Fruit fly (Drosophila melanogaster) whole organism, embryonic: Measurements from ENCODE around the gene ftz-f1.

Experiments
- Asciz ChIP-seq: fragments of 200-800 bp; sonication (Bioruptor generic); optimal IDR thresholded peaks from 2 replicates; lab custom pipeline; 2017; ENCODE audit warnings: missing biosample characterization, mild to moderate bottlenecking, missing genetic modification characterization, missing genetic modification reagents
- Atf6 ChIP-seq: fragments of 200-800 bp; sonication (Bioruptor generic); IDR thresholded peaks from 2 replicates; pipeline ENCODE4 v1.3.6; 2022; ENCODE audit warnings: missing biosample characterization, missing genetic modification characterization
- BEAF-32 ChIP-seq: fragments of 200-800 bp; sonication (Bioruptor generic); optimal IDR thresholded peaks from 3 replicates; lab custom pipeline; 2017; ENCODE audit warnings: missing biosample characterization, missing genetic modification characterization, mild to moderate bottlenecking, moderate library complexity, missing genetic modification reagents
- CG10979 ChIP-seq: fragments of 200-800 bp; sonication (Bioruptor generic); optimal IDR thresholded peaks from 2 replicates; lab custom pipeline; 2018; ENCODE audit warnings: missing biosample characterization, mild to moderate bottlenecking, missing genetic modification characterization, moderate library complexity
- CG11398 ChIP-seq: fragments of 200-800 bp; sonication (Bioruptor generic); optimal IDR thresholded peaks from 2 replicates; lab custom pipeline; 2016; ENCODE audit warnings: missing biosample characterization, missing genetic modification characterization
- CG11504 ChIP-seq: fragments of 200-800 bp; sonication (Bioruptor generic); optimal IDR thresholded peaks from 3 replicates; lab custom pipeline; 2019; ENCODE audit warnings: missing biosample characterization, mild to moderate bottlenecking, missing genetic modification characterization, moderate library complexity
- CG11560 ChIP-seq: fragments of 200-800 bp; sonication (Bioruptor generic); IDR thresholded peaks from 3 replicates; pipeline ENCODE4 v1.3.6; 2022; ENCODE audit warnings: missing biosample characterization, missing genetic modification characterization
- CG11695 ChIP-seq: fragments of 200-800 bp; sonication (Bioruptor generic); IDR thresholded peaks from 3 replicates; pipeline ENCODE4 v1.3.6; 2022; ENCODE audit warnings: missing biosample characterization, missing genetic modification characterization
- CG12071 ChIP-seq: fragments of 200-800 bp; sonication (Bioruptor generic); optimal IDR thresholded peaks from 3 replicates; lab custom pipeline; 2018; ENCODE audit warnings: missing biosample characterization, mild to moderate bottlenecking, missing genetic modification characterization
- CG12744 ChIP-seq: fragments of 200-800 bp; sonication (Bioruptor generic); optimal IDR thresholded peaks from 2 replicates; lab custom pipeline; 2016; ENCODE audit warnings: missing biosample characterization, missing genetic modification characterization
- CG15514 ChIP-seq: fragments of 200-800 bp; sonication (Bioruptor generic); optimal IDR thresholded peaks from 3 replicates; lab custom pipeline; 2017; ENCODE audit warnings: missing biosample characterization, missing genetic modification characterization, mild to moderate bottlenecking, moderate library complexity, missing genetic modification reagents
- CG15696 ChIP-seq: fragments of 200-800 bp; sonication (Bioruptor generic); optimal IDR thresholded peaks from 2 replicates; lab custom pipeline; 2019; ENCODE audit warnings: missing biosample characterization, mild to moderate bottlenecking, missing genetic modification characterization, moderate library complexity
- CG17361 ChIP-seq: fragments of 200-800 bp; sonication (Bioruptor generic); IDR thresholded peaks from 3 replicates; pipeline ENCODE4 v1.3.6; 2022; ENCODE audit warnings: missing biosample characterization, missing genetic modification characterization
- CG17829 ChIP-seq: fragments of 200-800 bp; optimal IDR thresholded peaks from 2 replicates; lab custom pipeline; 2019; ENCODE audit warnings: missing biosample characterization, mild to moderate bottlenecking, missing genetic modification characterization, moderate library complexity
- CG18011 ChIP-seq: fragments of 200-800 bp; sonication (Bioruptor generic); optimal IDR thresholded peaks from 2 replicates; lab custom pipeline; 2017; ENCODE audit warnings: missing biosample characterization, missing genetic modification characterization, mild to moderate bottlenecking, moderate library complexity, missing genotype
- CG30020 ChIP-seq: fragments of 200-800 bp; optimal IDR thresholded peaks from 2 replicates; lab custom pipeline; 2019; ENCODE audit warnings: missing biosample characterization, mild to moderate bottlenecking, missing genetic modification characterization, moderate library complexity
- CG4617 ChIP-seq: fragments of 200-800 bp; sonication (Bioruptor generic); optimal IDR thresholded peaks from 3 replicates; lab custom pipeline; 2016; ENCODE audit warnings: missing biosample characterization, missing genetic modification characterization, borderline replicate concordance
- CG4820 ChIP-seq: fragments of 200-800 bp; sonication (Bioruptor generic); optimal IDR thresholded peaks from 3 replicates; lab custom pipeline; 2016; ENCODE audit warnings: missing biosample characterization, missing genetic modification characterization
- CG8388 ChIP-seq: fragments of 200-800 bp; sonication (Bioruptor generic); optimal IDR thresholded peaks from 2 replicates; lab custom pipeline; 2019; ENCODE audit warnings: missing biosample characterization, mild to moderate bottlenecking, missing genetic modification characterization, moderate library complexity
- Eip74EF ChIP-seq, 2 experiments: fragments of 200-800 bp in 1 of 2; fragments of >200 bp in 1 of 2; sonication (Bioruptor generic) in 1 of 2; optimal IDR thresholded peaks; 2 replicates each; lab custom pipeline; 2017 to 2019; ENCODE audit warnings: missing biosample characterization in 2 of 2, missing genetic modification characterization in 2 of 2, mild to moderate bottlenecking in 1 of 2, moderate library complexity in 1 of 2
- Fer1 ChIP-seq: fragments of 200-800 bp; sonication (Bioruptor generic); optimal IDR thresholded peaks from 2 replicates; lab custom pipeline; 2017; ENCODE audit warnings: missing biosample characterization, mild to moderate bottlenecking, missing genetic modification characterization
- Hey ChIP-seq: fragments of 200-800 bp; sonication (Bioruptor generic); optimal IDR thresholded peaks from 3 replicates; lab custom pipeline; 2018; ENCODE audit warnings: missing biosample characterization, mild to moderate bottlenecking, missing genetic modification characterization
- HmgZ ChIP-seq: fragments of 200-800 bp; sonication (Bioruptor generic); optimal IDR thresholded peaks from 2 replicates; lab custom pipeline; 2018; ENCODE audit warnings: missing biosample characterization, mild to moderate bottlenecking, missing genetic modification characterization
- Hsf ChIP-seq: fragments of 200-800 bp; sonication (Bioruptor generic); optimal IDR thresholded peaks from 3 replicates; lab custom pipeline; 2016; ENCODE audit warnings: missing biosample characterization, missing genetic modification characterization
- Jarid2 ChIP-seq: fragments of 200-800 bp; sonication (Bioruptor generic); optimal IDR thresholded peaks from 3 replicates; lab custom pipeline; 2017; ENCODE audit warnings: mild to moderate bottlenecking, missing biosample characterization, missing genetic modification reagents, missing genetic modification characterization
- Mrtf ChIP-seq: fragments of 200-800 bp; sonication (Bioruptor generic); IDR thresholded peaks from 3 replicates; pipeline ENCODE4 v1.3.6; 2022; ENCODE audit warnings: missing biosample characterization, missing genetic modification characterization
- Nf-YA ChIP-seq: fragments of 200-800 bp; sonication (Bioruptor generic); IDR thresholded peaks from 2 replicates; pipeline ENCODE4 v1.3.6; 2022; ENCODE audit warnings: missing biosample characterization, missing genetic modification characterization
- Sry-δ ChIP-seq: fragments of 200-800 bp; sonication (Bioruptor generic); optimal IDR thresholded peaks from 2 replicates; lab custom pipeline; 2016; ENCODE audit warnings: missing biosample characterization, missing genetic modification characterization
- Stat92E ChIP-seq, 3 experiments: fragments of >200 bp in 2 of 3; fragments of 200-800 bp in 1 of 3; sonication (Bioruptor generic) in 1 of 3; optimal IDR thresholded peaks; 2 replicates each; lab custom pipeline; 2017 to 2019; ENCODE audit warnings: missing biosample characterization in 3 of 3, missing genetic modification characterization in 3 of 3, mild to moderate bottlenecking in 1 of 3, moderate library complexity in 1 of 3
- TFAM ChIP-seq: fragments of 200-800 bp; sonication (Bioruptor generic); optimal IDR thresholded peaks from 2 replicates; lab custom pipeline; 2017; ENCODE audit warnings: missing biosample characterization, missing genetic modification characterization, inconsistent platforms
- Tbp ChIP-seq: fragments of >200 bp; optimal IDR thresholded peaks from 2 replicates; lab custom pipeline; 2018; ENCODE audit warnings: missing biosample characterization, missing genetic modification characterization
- Xbp1 ChIP-seq: fragments of 200-800 bp; sonication (Bioruptor generic); optimal IDR thresholded peaks from 3 replicates; lab custom pipeline; 2016; ENCODE audit warnings: missing biosample characterization, mild to moderate bottlenecking, missing genetic modification characterization
- ap ChIP-seq: fragments of 200-800 bp; sonication (Bioruptor generic); IDR thresholded peaks from 2 replicates; pipeline ENCODE4 v1.3.6; 2022; ENCODE audit warnings: missing biosample characterization, missing genetic modification characterization
- br ChIP-seq: fragments of >200 bp; optimal IDR thresholded peaks from 2 replicates; lab custom pipeline; 2017
- ci ChIP-seq: fragments of 200-800 bp; sonication (Bioruptor generic); IDR thresholded peaks from 3 replicates; pipeline ENCODE4 v1.3.6; 2022; ENCODE audit warnings: missing biosample characterization, missing genetic modification characterization
- danr ChIP-seq: fragments of 200-800 bp; sonication (Bioruptor generic); IDR thresholded peaks from 2 replicates; pipeline ENCODE4 v1.3.6; 2022; ENCODE audit warnings: missing biosample characterization, missing genetic modification characterization
- dpn ChIP-seq, 2 experiments: fragments of 200-800 bp; sonication (Bioruptor generic); optimal IDR thresholded peaks; 3 replicates each; lab custom pipeline; 2016; ENCODE audit warnings: missing biosample characterization in 2 of 2, missing genetic modification characterization in 2 of 2
- fd96Cb ChIP-seq: fragments of 200-800 bp; sonication (Bioruptor generic); optimal IDR thresholded peaks from 2 replicates; lab custom pipeline; 2018; ENCODE audit warnings: missing biosample characterization, mild to moderate bottlenecking, missing genetic modification characterization, moderate library complexity
- gem ChIP-seq: fragments of 200-800 bp; sonication (Bioruptor generic); optimal IDR thresholded peaks from 2 replicates; lab custom pipeline; 2019; ENCODE audit warnings: missing biosample characterization, mild to moderate bottlenecking, missing genetic modification characterization, moderate library complexity
- gfzf ChIP-seq: fragments of 200-800 bp; sonication (Bioruptor generic); optimal IDR thresholded peaks from 2 replicates; lab custom pipeline; 2016; ENCODE audit warnings: missing biosample characterization, mild to moderate bottlenecking, missing genetic modification characterization, moderate library complexity
- grau ChIP-seq: fragments of 200-800 bp; optimal IDR thresholded peaks from 3 replicates; lab custom pipeline; 2019; ENCODE audit warnings: missing biosample characterization, mild to moderate bottlenecking, missing genetic modification characterization, moderate library complexity
- gsb-n ChIP-seq: fragments of 200-800 bp; sonication (Bioruptor generic); optimal IDR thresholded peaks from 3 replicates; lab custom pipeline; 2018; ENCODE audit warnings: missing biosample characterization, mild to moderate bottlenecking, missing genetic modification characterization
- maf-S ChIP-seq: fragments of 200-800 bp; sonication (Bioruptor generic); optimal IDR thresholded peaks from 2 replicates; lab custom pipeline; 2016; ENCODE audit warnings: missing biosample characterization, missing genetic modification characterization
- nau ChIP-seq: fragments of 200-800 bp; sonication (Bioruptor generic); optimal IDR thresholded peaks from 3 replicates; lab custom pipeline; 2017; ENCODE audit warnings: missing biosample characterization, mild to moderate bottlenecking, missing genetic modification characterization, missing genetic modification reagents
- nerfin-2 ChIP-seq: fragments of 200-800 bp; sonication (Bioruptor generic); IDR thresholded peaks from 2 replicates; pipeline ENCODE4 v1.3.6; 2022; ENCODE audit warnings: missing biosample characterization, missing genetic modification characterization; ENCODE audit not compliant: partially characterized antibody
- org-1 ChIP-seq: fragments of 200-800 bp; sonication (Bioruptor generic); optimal IDR thresholded peaks from 2 replicates; lab custom pipeline; 2017; ENCODE audit warnings: missing biosample characterization, missing genetic modification characterization
- pho ChIP-seq: fragments of 200-800 bp; sonication (Bioruptor generic); optimal IDR thresholded peaks from 2 replicates; lab custom pipeline; 2016; ENCODE audit warnings: missing biosample characterization, missing genetic modification characterization
- sens-2 ChIP-seq: fragments of 200-800 bp; sonication (Bioruptor generic); IDR thresholded peaks from 2 replicates; pipeline ENCODE4 v1.3.6; 2022; ENCODE audit warnings: missing biosample characterization, missing genetic modification characterization
- toy ChIP-seq: fragments of 200-800 bp; sonication (Bioruptor generic); IDR thresholded peaks from 2 replicates; pipeline ENCODE4 v1.3.6; 2022; ENCODE audit warnings: missing biosample characterization, missing genetic modification characterization
- tx ChIP-seq: fragments of 200-800 bp; sonication (Bioruptor generic); optimal IDR thresholded peaks from 2 replicates; lab custom pipeline; 2016; ENCODE audit warnings: missing biosample characterization, missing genetic modification characterization

The ftz-f1 gene

DNA sequence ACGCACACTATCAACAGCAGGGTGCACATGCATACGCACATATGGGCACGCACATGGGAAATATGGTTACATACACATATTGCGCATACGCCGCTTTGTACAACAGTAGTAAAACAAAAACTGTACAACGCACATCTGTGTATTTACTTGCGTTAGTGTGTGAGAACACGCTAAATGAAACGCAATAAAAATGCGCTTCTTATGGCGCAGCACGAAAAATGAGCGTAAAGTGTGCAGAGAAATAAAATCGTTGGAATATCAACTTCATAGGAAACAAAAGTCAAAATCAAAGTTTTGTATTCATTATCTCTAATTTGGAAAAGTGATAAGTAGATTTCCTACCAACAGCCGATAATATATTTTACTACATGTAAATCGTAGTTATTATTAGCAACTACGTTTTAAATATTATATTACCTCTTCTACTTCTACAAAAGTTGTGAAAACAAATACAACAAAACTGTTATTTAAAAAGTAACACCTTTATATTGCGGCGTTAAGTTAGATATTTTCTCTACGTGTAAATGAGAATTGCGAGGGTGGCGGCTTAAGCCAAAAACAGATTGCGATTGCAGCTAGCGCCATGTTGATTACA, 44.7 kb downstream of the ftz-f1 start (continued):
- no peak for TF ChIP-seq sens-2 (GFP tag; lab: Robert Waterston, UW)
- no peak for TF ChIP-seq CG15696
- TF ChIP-seq pho (GFP tag; lab: Kevin White, UChicago): no peak
- peak; percentile 42 for TF ChIP-seq Fer1
- TF ChIP-seq fd96Cb (tag; lab: Kevin White, UChicago): peak; percentile 73
- no peak for TF ChIP-seq HmgZ (tag; lab: Kevin White, UChicago)
- TF ChIP-seq Sry-δ: no peak
- no peak for TF ChIP-seq CG11398 (GFP tag; lab: Kevin White, UChicago)
- TF ChIP-seq br (lab: Kevin White, UChicago): no peak
- TF ChIP-seq gfzf: no peak
- peak; percentile 48 for TF ChIP-seq CG4820
- peak; percentile 85 for TF ChIP-seq CG11504 (tag; lab: Kevin White, UChicago)
- peak; percentile 2 for TF ChIP-seq Jarid2 (GFP tag; lab: Kevin White, UChicago)
- TF ChIP-seq CG18011 (GFP tag; lab: Kevin White, UChicago): no peak
- TF ChIP-seq maf-S (GFP tag; lab: Kevin White, UChicago): no peak
- peak; percentile 43 for TF ChIP-seq CG8388 (GFP tag; lab: Kevin White, UChicago)
- TF ChIP-seq CG10979: peak; percentile 58
- no peak for TF ChIP-seq TFAM (GFP tag; lab: Kevin White, UChicago)
- no peak for TF ChIP-seq CG15514
- TF ChIP-seq BEAF-32 (GFP tag; lab: Kevin White, UChicago): no peak
- TF ChIP-seq Tbp (GFP tag; lab: Kevin White, UChicago): no peak
- peak; percentile 35 for TF ChIP-seq Hsf
- TF ChIP-seq CG30020: no peak
- peak; percentile 66; the same call in 1 of the 3 replicates for TF ChIP-seq ci
- peak; percentile 56 for TF ChIP-seq grau
- no peak for TF ChIP-seq nau
- TF ChIP-seq Atf6 (GFP tag; lab: Robert Waterston, UW): no peak
- TF ChIP-seq gsb-n (tag; lab: Kevin White, UChicago): peak; percentile 9
- TF ChIP-seq nerfin-2: no peak
- TF ChIP-seq Eip74EF (GFP tag; optimal IDR thresholded peaks at IDR 0.05; lab: Kevin White, UChicago): peak in 1 of 2 experiments; percentile 64
- no peak for TF ChIP-seq CG4617 (GFP tag; lab: Kevin White, UChicago)
- TF ChIP-seq toy (GFP tag; lab: Robert Waterston, UW): no peak
- TF ChIP-seq CG12071 (GFP tag; lab: Kevin White, UChicago): no peak
- peak; percentile 71 for TF ChIP-seq Asciz (GFP tag; lab: Kevin White, UChicago)
- TF ChIP-seq CG11695 (GFP tag; lab: Robert Waterston, UW): peak; percentile 67
- TF ChIP-seq Mrtf: no peak
- no peak for TF ChIP-seq Stat92E (GFP tag; optimal IDR thresholded peaks at IDR 0.05; lab: Kevin White, UChicago)
- no peak for TF ChIP-seq ap (GFP tag; lab: Robert Waterston, UW)
- peak; percentile 51 for TF ChIP-seq Xbp1 (GFP tag; lab: Kevin White, UChicago)
- no peak for TF ChIP-seq Hey (tag; lab: Kevin White, UChicago)
- no peak for TF ChIP-seq CG11560
- peak; percentile 54 for TF ChIP-seq CG17829
- TF ChIP-seq CG12744: no peak
- peak; percentile 12; the same call in 1 of the 2 replicates for TF ChIP-seq Nf-YA (GFP tag; lab: Robert Waterston, UW)
- TF ChIP-seq danr: no peak
- TF ChIP-seq org-1 (GFP tag; lab: Kevin White, UChicago): no peak
- TF ChIP-seq gem (tag; lab: Kevin White, UChicago): peak; percentile 74
- no peak for TF ChIP-seq tx (GFP tag; lab: Kevin White, UChicago)
- TF ChIP-seq dpn (GFP tag; optimal IDR thresholded peaks at IDR 0.05; lab: Kevin White, UChicago): peak; percentile 6 to 11
- peak; percentile 89 for TF ChIP-seq CG17361
